Worm (Caenorhabditis elegans): ENCODE measurements around the gene T01C8.3.

- TF ChIP-seq zag-1 (tag; optimal IDR thresholded peaks at IDR 0.05) (no peak), ceh-9 (tag; optimal IDR thresholded peaks at IDR 0.05) (no peak), R02D3.7 (tag; optimal IDR thresholded peaks at IDR 0.05) (no peak), nhr-11 (tag; optimal IDR thresholded peaks at IDR 0.05) (no peak), lin-39 (tag; optimal IDR thresholded peaks at IDR 0.05) (no peak), unc-39 (tag; optimal IDR thresholded peaks at IDR 0.05) (no peak), aly-2 (tag; optimal IDR thresholded peaks at IDR 0.05) (no peak)
Observed at ce11 chrX:16813148-16813547, 30.1 kb upstream of the T01C8.3 start.

Data from whole organism, L3 larva.